Fruit fly (Drosophila melanogaster) whole organism, pupa: Measurements from ENCODE around the gene mtsh.

Experiments
- CG10348 ChIP-seq: fragments of 200-800 bp; sonication (Bioruptor generic); IDR thresholded peaks from 2 replicates; pipeline ENCODE4 v1.3.6; 2022; ENCODE audit warnings: missing biosample characterization, missing genetic modification characterization
- CG12605 ChIP-seq: fragments of 200-800 bp; sonication (Bioruptor generic); IDR thresholded peaks from 2 replicates; pipeline ENCODE4 v1.3.6; 2022; ENCODE audit warnings: missing biosample characterization, missing genetic modification characterization
- CG13204 ChIP-seq: fragments of 200-800 bp; sonication (Bioruptor generic); optimal IDR thresholded peaks from 2 replicates; lab custom pipeline; 2018; ENCODE audit warnings: missing biosample characterization, mild to moderate bottlenecking, missing genetic modification characterization, moderate library complexity
- CG14655 ChIP-seq: fragments of 200-800 bp; sonication (Bioruptor generic); optimal IDR thresholded peaks from 3 replicates; lab custom pipeline; 2017; ENCODE audit warnings: mild to moderate bottlenecking, missing biosample characterization, missing genetic modification reagents, missing genetic modification characterization
- CG15710 ChIP-seq: fragments of 200-800 bp; sonication (Bioruptor generic); optimal IDR thresholded peaks from 2 replicates; lab custom pipeline; 2018; ENCODE audit warnings: missing biosample characterization, mild to moderate bottlenecking, missing genetic modification characterization, moderate library complexity
- CG17806 ChIP-seq: fragments of 200-800 bp; sonication (Bioruptor generic); optimal IDR thresholded peaks from 2 replicates; lab custom pipeline; 2018; ENCODE audit warnings: missing biosample characterization, mild to moderate bottlenecking, missing genetic modification characterization, moderate library complexity
- CG32121 ChIP-seq: fragments of 200-800 bp; sonication (Bioruptor generic); IDR thresholded peaks from 2 replicates; pipeline ENCODE4 v1.3.6; 2022; ENCODE audit warnings: missing biosample characterization, missing genetic modification characterization
- CG34367 ChIP-seq: fragments of 200-800 bp; sonication (Bioruptor generic); optimal IDR thresholded peaks from 2 replicates; lab custom pipeline; 2018; ENCODE audit warnings: missing biosample characterization, mild to moderate bottlenecking, missing genetic modification characterization
- CG4496 ChIP-seq: fragments of 200-800 bp; sonication (Bioruptor generic); IDR thresholded peaks from 3 replicates; pipeline ENCODE4 v1.3.6; 2022; ENCODE audit warnings: missing biosample characterization, missing genetic modification characterization
- CG8159 ChIP-seq: fragments of 200-800 bp; sonication (Bioruptor generic); optimal IDR thresholded peaks from 3 replicates; lab custom pipeline; 2018; ENCODE audit warnings: missing biosample characterization, mild to moderate bottlenecking, missing genetic modification characterization, moderate library complexity
- CG8301 ChIP-seq: fragments of 200-800 bp; sonication (Bioruptor generic); optimal IDR thresholded peaks from 2 replicates; lab custom pipeline; 2018; ENCODE audit warnings: missing biosample characterization, mild to moderate bottlenecking, missing genetic modification characterization
- CG9948 ChIP-seq: fragments of 200-800 bp; sonication (Bioruptor generic); optimal IDR thresholded peaks from 2 replicates; lab custom pipeline; 2018; ENCODE audit warnings: missing biosample characterization, mild to moderate bottlenecking, missing genetic modification characterization, moderate library complexity
- D1 ChIP-seq: fragments of 200-800 bp; sonication (Bioruptor generic); optimal IDR thresholded peaks from 2 replicates; lab custom pipeline; 2018; ENCODE audit warnings: missing biosample characterization, mild to moderate bottlenecking, missing genetic modification characterization, moderate library complexity
- EcR ChIP-seq: fragments of 200-800 bp; sonication (Bioruptor generic); optimal IDR thresholded peaks from 3 replicates; lab custom pipeline; 2019; ENCODE audit warnings: missing biosample characterization, missing genetic modification characterization, mild to moderate bottlenecking, moderate library complexity, missing genetic modification reagents
- Ets98B ChIP-seq: fragments of 200-800 bp; sonication (Bioruptor generic); IDR thresholded peaks from 2 replicates; pipeline ENCODE4 v1.3.6; 2022; ENCODE audit warnings: missing biosample characterization, missing genetic modification characterization
- Pif1A ChIP-seq: fragments of 200-800 bp; sonication (Bioruptor generic); optimal IDR thresholded peaks from 3 replicates; lab custom pipeline; 2016; ENCODE audit warnings: missing biosample characterization, missing genetic modification characterization
- Pif1B ChIP-seq: fragments of 200-800 bp; sonication (Bioruptor generic); optimal IDR thresholded peaks from 3 replicates; lab custom pipeline; 2016; ENCODE audit warnings: missing biosample characterization, missing genetic modification characterization
- Snoo ChIP-seq: fragments of 200-800 bp; sonication (Bioruptor generic); optimal IDR thresholded peaks from 3 replicates; lab custom pipeline; 2017; ENCODE audit warnings: missing biosample characterization, mild to moderate bottlenecking, missing genetic modification characterization, inconsistent platforms
- fd96Ca ChIP-seq: fragments of 200-800 bp; sonication (Bioruptor generic); IDR thresholded peaks from 3 replicates; pipeline ENCODE4 v1.3.6; 2022; ENCODE audit warnings: missing biosample characterization, missing genetic modification characterization
- gl ChIP-seq: fragments of 200-800 bp; sonication (Bioruptor generic); optimal IDR thresholded peaks from 2 replicates; lab custom pipeline; 2018; ENCODE audit warnings: missing biosample characterization, mild to moderate bottlenecking, missing genetic modification characterization
- rn ChIP-seq: fragments of 200-800 bp; sonication (Bioruptor generic); IDR thresholded peaks from 2 replicates; pipeline ENCODE4 v1.3.6; 2022; ENCODE audit warnings: missing biosample characterization, missing genetic modification characterization

The mtsh gene

dm6 chr2L:8325150-8325549 is 5.4 kb upstream of the mtsh start, which contains the start of gene CG7781:
Gene CG7781, minus strand, starts transcription at chr2L:8325409.
- TF ChIP-seq fd96Ca (GFP tag; lab: Robert Waterston, UW) (0 out of 3 replicates have a peak, but pooled peaks have one; percentile 10), CG13204 (GFP tag; lab: Kevin White, UChicago) (no peak), CG12605 (0 out of 2 replicates have a peak, but pooled peaks have one; percentile 28), CG4496 (peak; percentile 51; the same call in 2 of the 3 replicates), Ets98B (GFP tag; lab: Robert Waterston, UW) (peak; percentile 46; the same call in 1 of the 2 replicates), rn (GFP tag; lab: Robert Waterston, UW) (no peak)
- TF ChIP-seq, all 21 proteins: peak for 4

dm6 chr2L:8311741-8312140 is 8.0 kb downstream of the mtsh start:
- TF ChIP-seq D1 (tag; lab: Kevin White, UChicago) (no peak), CG4496 (no peak), CG8301 (tag; lab: Kevin White, UChicago) (no peak), EcR (GFP tag; lab: Kevin White, UChicago) (peak; percentile 32)

- TF ChIP-seq CG15710 (tag; lab: Kevin White, UChicago) (peak; percentile 86), CG14655 (GFP tag; lab: Kevin White, UChicago) (no peak), CG34367 (tag; lab: Kevin White, UChicago) (peak; percentile 87), EcR (GFP tag; lab: Kevin White, UChicago) (peak; percentile 30), CG12605 (peak; percentile 93), fd96Ca (GFP tag; lab: Robert Waterston, UW) (peak; percentile 62; the same call in 2 of the 3 replicates), Ets98B (GFP tag; lab: Robert Waterston, UW) (peak; percentile 92), gl (tag; lab: Kevin White, UChicago) (peak; percentile 69), D1 (tag; lab: Kevin White, UChicago) (no peak), rn (GFP tag; lab: Robert Waterston, UW) (peak; percentile 45; the same call in 1 of the 2 replicates), CG8159 (tag; lab: Kevin White, UChicago) (peak; percentile 86), CG17806 (tag; lab: Kevin White, UChicago) (peak; percentile 87), CG4496 (peak; percentile 95), Pif1B (GFP tag; lab: Kevin White, UChicago) (no peak), CG10348 (GFP tag; lab: Robert Waterston, UW) (peak; percentile 57), CG8301 (tag; lab: Kevin White, UChicago) (no peak), Snoo (peak; percentile 85), Pif1A (no peak), CG32121 (GFP tag; lab: Robert Waterston, UW) (peak; percentile 91), CG9948 (tag; lab: Kevin White, UChicago) (peak; percentile 81), CG13204 (GFP tag; lab: Kevin White, UChicago) (no peak)
These were observed 8.6 kb downstream of the mtsh start, which contains the start of the genes CG7810 and CG7806 for dm6 chr2L:8311091-8311490. Gene CG7810, minus strand, starts transcription at chr2L:8311195. Gene CG7806, plus strand, starts transcription at chr2L:8311399.

dm6 chr2L:8307817-8308551 is 11.7 kb downstream of the mtsh start, which contains the start of the genes Ostgamma and Mettl14:
Gene Ostgamma, minus strand, starts transcription at chr2L:8308192.
Gene Mettl14, plus strand, starts transcription at chr2L:8308427.
- TF ChIP-seq CG32121 (GFP tag; lab: Robert Waterston, UW): no peak
- no peak for TF ChIP-seq EcR (GFP tag; lab: Kevin White, UChicago)
- no peak for TF ChIP-seq Pif1A
- TF ChIP-seq Pif1B (GFP tag; lab: Kevin White, UChicago): no peak
- no peak for TF ChIP-seq CG9948 (tag; lab: Kevin White, UChicago)
- TF ChIP-seq fd96Ca (GFP tag; lab: Robert Waterston, UW): no peak

dm6 chr2L:8305409-8305808 is 14.3 kb downstream of the mtsh start, which contains the start of gene CG7840:
Gene CG7840, plus strand, starts transcription at chr2L:8305586.
- TF ChIP-seq rn (GFP tag; lab: Robert Waterston, UW) (no peak), CG34367 (tag; lab: Kevin White, UChicago) (no peak), gl (tag; lab: Kevin White, UChicago) (no peak), Ets98B (GFP tag; lab: Robert Waterston, UW) (no peak), Snoo (no peak), D1 (tag; lab: Kevin White, UChicago) (no peak), CG8301 (tag; lab: Kevin White, UChicago) (no peak), EcR (GFP tag; lab: Kevin White, UChicago) (no peak), CG14655 (GFP tag; lab: Kevin White, UChicago) (no peak), CG32121 (GFP tag; lab: Robert Waterston, UW) (no peak), CG10348 (GFP tag; lab: Robert Waterston, UW) (no peak), CG12605 (no peak), CG15710 (tag; lab: Kevin White, UChicago) (no peak), Pif1B (GFP tag; lab: Kevin White, UChicago) (no peak), CG8159 (tag; lab: Kevin White, UChicago) (no peak), fd96Ca (GFP tag; lab: Robert Waterston, UW) (no peak), CG13204 (GFP tag; lab: Kevin White, UChicago) (no peak)

- TF ChIP-seq D1 (tag; lab: Kevin White, UChicago) (no peak), CG12605 (no peak), CG34367 (tag; lab: Kevin White, UChicago) (no peak), CG4496 (no peak), CG9948 (tag; lab: Kevin White, UChicago) (no peak), Pif1B (GFP tag; lab: Kevin White, UChicago) (no peak), CG10348 (GFP tag; lab: Robert Waterston, UW) (no peak), CG13204 (GFP tag; lab: Kevin White, UChicago) (no peak)
These were observed 15.1 kb downstream of the mtsh start for dm6 chr2L:8304635-8305034.
